Worm (Caenorhabditis elegans) whole organism, midembryonic: ENCODE data around the gene R04B3.1.

Experiments
- T22C8.4 ChIP-seq: fragments of 200-800 bp; sonication (Bioruptor generic); IDR thresholded peaks from 2 replicates; pipeline ENCODE4 v1.3.6; 2022; ENCODE audit warnings: missing genetic modification characterization, missing compliant biosample characterization
- cog-1 ChIP-seq: sonication (generic microtip); optimal IDR thresholded peaks from 2 replicates; lab custom pipeline; 2016; ENCODE audit warnings: missing genetic modification characterization, missing compliant biosample characterization
- flt-1 ChIP-seq: fragments of 200-800 bp; sonication (Bioruptor generic); IDR thresholded peaks from 2 replicates; pipeline ENCODE4 v1.3.6; 2022; ENCODE audit warnings: missing genetic modification characterization, missing compliant biosample characterization
- klf-2 ChIP-seq: fragments of 200-800 bp; sonication (Bioruptor generic); conservative IDR thresholded peaks from 2 replicates; pipeline ENCODE4 v1.3.6; 2022; ENCODE audit warnings: missing genetic modification reagents, missing genetic modification characterization, missing compliant biosample characterization
- med-1 ChIP-seq: sonication (generic microtip); optimal IDR thresholded peaks from 2 replicates; lab custom pipeline; 2017; ENCODE audit warnings: missing genetic modification characterization, mild to moderate bottlenecking, missing compliant biosample characterization, antibody characterized with exemption, missing genetic modification reagents; ENCODE audit not compliant: insufficient read depth
- ref-1 ChIP-seq: fragments of 200-800 bp; sonication (Bioruptor generic); conservative IDR thresholded peaks from 2 replicates; pipeline ENCODE4 v1.3.6; 2022; ENCODE audit warnings: missing genetic modification reagents, missing genetic modification characterization, missing compliant biosample characterization
- tab-1 ChIP-seq: fragments of 200-800 bp; sonication (Bioruptor generic); IDR thresholded peaks from 2 replicates; pipeline ENCODE4 v1.3.6; 2022; ENCODE audit warnings: missing genetic modification characterization, missing compliant biosample characterization
- ztf-23 ChIP-seq: fragments of 200-800 bp; sonication (Bioruptor generic); IDR thresholded peaks from 2 replicates; pipeline ENCODE4 v1.3.6; 2022; ENCODE audit warnings: missing genetic modification reagents, missing genetic modification characterization, missing compliant biosample characterization
- ztf-29 ChIP-seq: fragments of 200-800 bp; sonication (Bioruptor generic); IDR thresholded peaks from 2 replicates; pipeline ENCODE4 v1.3.6; 2022; ENCODE audit warnings: missing genetic modification reagents, missing genetic modification characterization, missing compliant biosample characterization

Gene R04B3.1

ce11 chrX:2419777-2420176 is 51.4 kb downstream of the R04B3.1 start, which contains the start of gene glr-7:
Gene glr-7 (minus strand): TSS chrX:2419877.
- TF ChIP-seq flt-1 (GFP tag; lab: Robert Waterston, UW) (no peak), T22C8.4 (no peak), ztf-29 (no peak), cog-1 (no peak), ztf-23 (GFP tag; lab: Robert Waterston, UW) (no peak), klf-2 (no peak), ref-1 (GFP tag; lab: Robert Waterston, UW) (no peak), tab-1 (GFP tag; lab: Robert Waterston, UW) (no peak), med-1 (GFP tag; lab: Kevin White, UChicago) (no peak)
